Worm (Caenorhabditis elegans): ENCODE results near the gene spc-1.
A peak's percentile ranks its signal among the peaks of the same experiment; 100 is the strongest.

Gene spc-1

DNA sequence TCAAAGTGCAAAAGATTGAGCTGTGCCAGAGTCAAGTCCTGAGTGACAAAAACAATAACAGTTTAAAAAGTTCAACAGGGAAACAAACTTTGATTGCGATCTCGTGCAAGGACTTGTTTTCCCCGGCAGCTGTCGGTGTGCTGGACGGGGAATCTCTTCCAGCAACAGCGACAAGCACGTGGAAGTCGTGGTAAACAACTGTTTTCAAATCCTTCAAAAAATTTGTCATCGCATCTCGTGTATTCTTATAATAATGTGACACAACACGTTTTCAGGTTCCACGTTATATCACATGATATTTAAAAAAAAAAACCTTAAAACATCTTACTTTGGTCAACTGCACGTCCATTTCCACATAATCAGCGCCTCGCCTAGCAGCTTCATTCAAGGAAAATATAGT lies 18.3 kb downstream of the spc-1 start:
- TF ChIP-seq ztf-29 (GFP tag; IDR thresholded peaks at IDR 0.05) (no peak), tab-1 (GFP tag; IDR thresholded peaks at IDR 0.05) (no peak), cog-1 (tag; optimal IDR thresholded peaks at IDR 0.05) (no peak), flt-1 (GFP tag; IDR thresholded peaks at IDR 0.05) (no peak), ref-1 (GFP tag; conservative IDR thresholded peaks at IDR 0.05) (no peak), T22C8.4 (GFP tag; IDR thresholded peaks at IDR 0.05) (no peak), ztf-23 (GFP tag; IDR thresholded peaks at IDR 0.05) (no peak), klf-2 (GFP tag; conservative IDR thresholded peaks at IDR 0.05) (no peak), med-1 (GFP tag; optimal IDR thresholded peaks at IDR 0.05; ENCODE audit: insufficient read depth) (no peak)

DNA sequence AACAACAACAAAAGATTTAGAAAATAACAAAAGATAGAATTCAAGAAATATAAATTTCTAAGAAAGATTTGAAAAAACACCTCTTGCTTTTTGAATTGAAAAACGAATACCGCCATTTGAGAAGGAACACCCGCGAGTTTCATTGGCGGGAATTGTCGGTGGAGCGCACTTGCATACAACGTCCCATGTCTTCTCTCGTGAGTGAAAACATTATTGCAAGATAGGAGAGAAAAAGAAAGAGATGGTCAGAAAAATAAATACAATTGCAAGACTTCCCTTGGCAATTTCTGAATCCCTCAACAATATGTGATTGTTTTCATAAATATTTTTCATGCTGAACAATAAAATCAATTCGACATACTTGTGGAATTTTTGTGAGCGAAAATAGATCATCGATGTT lies 20.7 kb downstream of the spc-1 start, which contains the start of gene K10B3.5:
Gene K10B3.5, minus strand, starts transcription at position 343 of the 400 bp plus-strand sequence.
- TF ChIP-seq ztf-23 (GFP tag; IDR thresholded peaks at IDR 0.05) (no peak), flt-1 (GFP tag; IDR thresholded peaks at IDR 0.05) (0 out of 2 replicates have a peak, but pooled peaks have one; percentile 25)

DNA sequence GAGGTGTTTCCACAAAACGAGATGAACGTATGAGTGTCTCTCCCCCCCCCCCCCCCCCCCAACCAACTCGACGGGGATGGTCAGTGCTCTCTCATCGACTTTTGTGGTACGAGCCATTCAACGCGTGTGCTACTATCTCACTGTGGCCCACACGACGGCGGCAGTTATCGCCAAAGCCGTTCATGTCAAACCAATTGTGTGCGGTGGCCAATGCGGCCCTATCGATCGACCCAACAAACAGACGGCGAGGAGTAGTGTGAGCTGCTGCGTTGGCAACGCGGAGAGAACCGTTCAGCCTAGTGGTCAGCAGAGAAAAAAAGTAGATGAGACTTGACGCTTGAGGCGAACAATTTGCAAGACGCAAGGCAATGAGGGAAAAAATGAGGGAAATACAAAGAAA lies 24.1 kb downstream of the spc-1 start:
- TF ChIP-seq cog-1 (tag; optimal IDR thresholded peaks at IDR 0.05): no peak
- no peak for TF ChIP-seq ztf-29 (GFP tag; IDR thresholded peaks at IDR 0.05)
- TF ChIP-seq klf-2 (GFP tag; conservative IDR thresholded peaks at IDR 0.05): no peak
- TF ChIP-seq ref-1 (GFP tag; conservative IDR thresholded peaks at IDR 0.05): no peak
- peak; percentile 40; the same call in 1 of the 2 replicates for TF ChIP-seq ztf-23 (GFP tag; IDR thresholded peaks at IDR 0.05)
- TF ChIP-seq med-1 (GFP tag; optimal IDR thresholded peaks at IDR 0.05; ENCODE audit: insufficient read depth): no peak
- peak; percentile 77 for TF ChIP-seq T22C8.4 (GFP tag; IDR thresholded peaks at IDR 0.05)
- TF ChIP-seq flt-1 (GFP tag; IDR thresholded peaks at IDR 0.05): peak; percentile 61; the same call in 1 of the 2 replicates
- TF ChIP-seq tab-1 (GFP tag; IDR thresholded peaks at IDR 0.05): no peak

DNA sequence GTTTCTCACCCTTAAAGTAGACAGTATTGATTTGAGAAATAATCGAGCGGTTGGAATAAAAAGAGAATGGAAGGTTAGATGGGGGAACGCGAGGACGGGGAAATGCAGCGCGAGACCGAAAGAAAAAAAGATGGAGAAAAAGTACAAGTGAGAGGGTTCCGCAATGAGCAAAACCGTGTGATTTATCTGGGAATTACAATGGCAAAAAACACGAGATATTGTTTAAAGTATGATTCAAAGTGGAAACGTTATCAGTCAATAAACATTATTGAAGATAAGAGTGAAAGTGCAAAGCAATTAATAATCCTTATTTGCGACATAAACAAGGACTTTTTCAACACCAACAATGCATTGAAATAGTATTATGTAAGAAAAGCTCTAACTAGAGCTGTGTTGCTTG lies 24.7 kb downstream of the spc-1 start, which contains the start of gene ztf-13:
Gene ztf-13, minus strand, starts transcription at position 11 of the 400 bp plus-strand sequence.
- no peak for TF ChIP-seq ztf-29 (GFP tag; IDR thresholded peaks at IDR 0.05)
- TF ChIP-seq cog-1 (tag; optimal IDR thresholded peaks at IDR 0.05): no peak
- TF ChIP-seq T22C8.4 (GFP tag; IDR thresholded peaks at IDR 0.05): no peak
- no peak for TF ChIP-seq klf-2 (GFP tag; conservative IDR thresholded peaks at IDR 0.05)
- no peak for TF ChIP-seq ref-1 (GFP tag; conservative IDR thresholded peaks at IDR 0.05)

DNA sequence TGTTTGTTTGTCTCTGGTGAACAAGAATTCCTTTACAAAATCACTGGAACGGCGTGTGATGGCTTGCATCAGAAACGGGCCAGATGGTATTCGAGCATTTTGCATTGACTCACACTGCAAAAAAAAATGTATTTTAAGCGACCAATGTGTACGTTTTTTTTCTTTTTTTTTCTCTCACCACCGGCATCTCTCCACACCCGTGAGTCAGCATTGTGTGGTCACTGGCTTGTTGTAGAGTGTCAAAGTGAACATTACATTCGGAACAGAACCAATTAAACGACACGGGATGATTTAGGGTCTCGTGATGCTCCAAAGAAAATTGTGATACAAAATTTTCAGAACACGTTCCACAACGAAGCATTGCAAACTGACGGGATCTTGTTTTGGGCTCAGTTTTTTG lies 25.3 kb downstream of the spc-1 start:
- TF ChIP-seq klf-2 (GFP tag; conservative IDR thresholded peaks at IDR 0.05) (no peak), ztf-29 (GFP tag; IDR thresholded peaks at IDR 0.05) (no peak), flt-1 (GFP tag; IDR thresholded peaks at IDR 0.05) (no peak), ref-1 (GFP tag; conservative IDR thresholded peaks at IDR 0.05) (no peak), cog-1 (tag; optimal IDR thresholded peaks at IDR 0.05) (no peak), tab-1 (GFP tag; IDR thresholded peaks at IDR 0.05) (no peak), med-1 (GFP tag; optimal IDR thresholded peaks at IDR 0.05; ENCODE audit: insufficient read depth) (no peak), T22C8.4 (GFP tag; IDR thresholded peaks at IDR 0.05) (no peak), ztf-23 (GFP tag; IDR thresholded peaks at IDR 0.05) (no peak)

DNA sequence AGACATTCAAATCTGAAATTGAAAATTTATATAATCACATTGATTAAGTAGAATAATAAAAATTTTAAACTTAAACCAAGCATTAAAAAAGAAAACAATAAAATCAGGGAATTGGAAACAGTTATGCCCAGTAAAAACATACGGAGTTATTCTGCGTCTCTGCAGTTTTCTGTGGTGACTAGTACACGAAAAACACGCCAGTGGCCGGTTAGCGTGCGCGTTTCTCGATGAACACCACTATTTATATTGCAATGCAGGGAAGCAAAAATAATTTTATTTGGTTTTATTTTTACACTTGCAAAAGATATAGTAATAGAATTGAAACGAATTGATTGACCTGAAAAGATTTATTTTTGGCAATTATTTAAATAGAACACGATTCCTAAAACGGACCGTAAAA lies 27.0 kb downstream of the spc-1 start, which contains the start of gene sec-3:
Gene sec-3, minus strand, starts transcription at position 21 of the 400 bp plus-strand sequence.
- TF ChIP-seq ztf-23 (GFP tag; IDR thresholded peaks at IDR 0.05) (peak; percentile 78; the same call in 1 of the 2 replicates), tab-1 (GFP tag; IDR thresholded peaks at IDR 0.05) (peak; percentile 65; the same call in 1 of the 2 replicates), flt-1 (GFP tag; IDR thresholded peaks at IDR 0.05) (peak; percentile 85), cog-1 (tag; optimal IDR thresholded peaks at IDR 0.05) (peak; percentile 88), T22C8.4 (GFP tag; IDR thresholded peaks at IDR 0.05) (no peak), klf-2 (GFP tag; conservative IDR thresholded peaks at IDR 0.05) (peak; percentile 62; the same call in 1 of the 2 replicates), ztf-29 (GFP tag; IDR thresholded peaks at IDR 0.05) (peak; percentile 58; the same call in 1 of the 2 replicates), med-1 (GFP tag; optimal IDR thresholded peaks at IDR 0.05; ENCODE audit: insufficient read depth) (peak; percentile 61), ref-1 (GFP tag; conservative IDR thresholded peaks at IDR 0.05) (no peak)

DNA sequence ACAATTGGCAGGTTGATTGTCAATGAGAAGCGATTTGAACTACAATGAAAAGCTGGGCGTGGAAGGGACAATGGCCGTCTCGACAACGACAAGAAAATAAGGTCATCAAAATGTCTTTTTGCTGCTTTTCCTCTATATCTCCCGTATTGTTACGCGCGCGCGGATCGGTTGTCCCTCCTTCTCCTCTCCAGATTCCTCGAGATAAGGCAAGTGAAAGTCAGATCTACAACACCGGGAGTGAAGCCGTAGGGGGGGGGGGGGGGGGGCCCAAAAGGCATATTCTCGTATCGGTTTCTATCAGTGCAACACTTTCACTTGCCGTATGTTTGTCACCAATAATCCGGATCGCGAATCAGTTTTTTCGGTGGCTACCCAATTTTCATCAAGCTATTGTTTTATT lies 32.6 kb downstream of the spc-1 start, which contains the start of gene wrt-2:
Gene wrt-2, minus strand, starts transcription at position 46 of the 400 bp plus-strand sequence.
- TF ChIP-seq T22C8.4 (GFP tag; IDR thresholded peaks at IDR 0.05): no peak
- TF ChIP-seq ref-1 (GFP tag; conservative IDR thresholded peaks at IDR 0.05): no peak
- no peak for TF ChIP-seq ztf-29 (GFP tag; IDR thresholded peaks at IDR 0.05)
- TF ChIP-seq klf-2 (GFP tag; conservative IDR thresholded peaks at IDR 0.05): no peak
- no peak for TF ChIP-seq ztf-23 (GFP tag; IDR thresholded peaks at IDR 0.05)

DNA sequence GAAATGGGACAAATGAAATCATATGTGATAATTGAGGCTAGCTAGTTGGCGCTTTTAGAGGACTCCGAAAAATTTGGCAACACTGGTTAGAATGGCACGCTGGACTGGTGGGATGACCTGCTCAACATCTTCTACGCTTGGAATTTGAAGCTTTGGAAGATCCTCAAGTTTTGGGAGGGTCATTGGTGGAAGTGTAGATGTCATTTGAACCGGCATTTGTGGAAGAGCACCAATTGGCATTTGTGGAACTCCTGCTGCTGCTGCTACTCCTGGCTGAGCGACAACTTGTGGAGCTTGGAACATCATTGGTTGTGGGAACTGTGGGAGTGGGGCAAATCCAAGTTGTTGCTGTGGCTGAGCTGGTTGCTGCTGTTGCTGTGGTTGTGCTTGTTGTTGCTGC lies 34.4 kb downstream of the spc-1 start:
- TF ChIP-seq ztf-23 (GFP tag; IDR thresholded peaks at IDR 0.05) (no peak), cog-1 (tag; optimal IDR thresholded peaks at IDR 0.05) (no peak), T22C8.4 (GFP tag; IDR thresholded peaks at IDR 0.05) (no peak), ref-1 (GFP tag; conservative IDR thresholded peaks at IDR 0.05) (no peak), klf-2 (GFP tag; conservative IDR thresholded peaks at IDR 0.05) (no peak), ztf-29 (GFP tag; IDR thresholded peaks at IDR 0.05) (no peak), flt-1 (GFP tag; IDR thresholded peaks at IDR 0.05) (no peak)

DNA sequence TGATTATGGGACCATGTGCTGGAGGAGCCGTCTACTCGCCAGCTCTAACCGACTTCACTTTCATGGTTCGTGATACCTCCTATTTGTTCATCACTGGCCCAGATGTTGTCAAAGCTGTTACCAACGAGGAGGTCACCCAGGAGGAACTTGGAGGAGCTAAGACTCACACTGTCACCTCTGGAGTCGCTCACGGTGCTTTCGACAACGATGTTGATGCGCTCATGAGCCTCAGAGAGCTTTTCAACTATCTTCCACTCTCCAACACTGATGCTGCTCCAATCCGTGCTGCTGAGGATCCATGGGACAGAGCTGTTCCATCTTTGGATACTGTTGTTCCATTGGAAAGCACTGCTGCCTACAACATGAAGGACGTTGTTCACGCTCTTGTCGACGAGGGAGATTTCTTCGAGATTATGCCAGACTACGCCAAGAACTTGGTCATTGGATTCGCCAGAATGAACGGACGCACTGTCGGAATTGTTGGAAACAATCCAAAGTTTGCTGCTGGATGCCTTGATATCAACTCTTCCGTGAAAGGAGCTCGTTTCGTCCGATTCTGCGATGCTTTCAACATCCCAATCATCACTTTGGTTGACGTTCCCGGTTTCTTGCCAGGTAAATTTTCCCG lies 35.6 kb downstream of the spc-1 start:
- TF ChIP-seq med-1 (GFP tag; optimal IDR thresholded peaks at IDR 0.05; ENCODE audit: insufficient read depth) (no peak), T22C8.4 (GFP tag; IDR thresholded peaks at IDR 0.05) (no peak), ztf-29 (GFP tag; IDR thresholded peaks at IDR 0.05) (no peak), tab-1 (GFP tag; IDR thresholded peaks at IDR 0.05) (no peak), cog-1 (tag; optimal IDR thresholded peaks at IDR 0.05) (no peak), ztf-23 (GFP tag; IDR thresholded peaks at IDR 0.05) (no peak), klf-2 (GFP tag; conservative IDR thresholded peaks at IDR 0.05) (no peak), flt-1 (GFP tag; IDR thresholded peaks at IDR 0.05) (no peak)

DNA sequence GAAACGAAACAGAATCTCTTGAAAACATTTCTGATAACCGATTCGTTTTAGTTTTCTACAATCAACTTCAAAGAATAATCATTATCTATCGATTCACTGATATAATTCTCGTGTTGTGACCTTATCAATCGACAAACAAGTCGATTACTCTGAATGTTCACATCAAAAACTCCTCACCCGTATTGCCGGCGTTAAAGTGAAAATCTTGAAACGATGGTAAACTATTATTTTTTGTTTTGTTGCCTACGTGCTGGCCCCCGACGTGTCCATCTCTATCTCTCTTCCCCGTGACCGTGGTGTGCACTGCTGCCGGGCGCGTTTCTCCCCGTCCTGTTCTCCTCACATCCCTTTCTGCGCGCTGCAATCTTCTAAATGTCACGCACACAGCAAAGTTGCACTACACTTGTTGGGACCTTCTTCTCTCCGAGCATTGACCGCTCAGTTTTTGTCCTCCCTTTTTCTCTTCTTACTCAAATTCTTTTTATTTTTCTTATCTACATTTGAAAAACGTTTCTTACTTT lies 36.9 kb downstream of the spc-1 start:
- TF ChIP-seq med-1 (GFP tag; optimal IDR thresholded peaks at IDR 0.05; ENCODE audit: insufficient read depth) (no peak), ztf-23 (GFP tag; IDR thresholded peaks at IDR 0.05) (no peak), ztf-29 (GFP tag; IDR thresholded peaks at IDR 0.05) (no peak), flt-1 (GFP tag; IDR thresholded peaks at IDR 0.05) (no peak), T22C8.4 (GFP tag; IDR thresholded peaks at IDR 0.05) (no peak), cog-1 (tag; optimal IDR thresholded peaks at IDR 0.05) (no peak), tab-1 (GFP tag; IDR thresholded peaks at IDR 0.05) (no peak), klf-2 (GFP tag; conservative IDR thresholded peaks at IDR 0.05) (no peak)
